Fruit fly (Drosophila melanogaster) whole organism, prepupa: ENCODE data around the gene CG14646.

Source experiments
- CG6792 ChIP-seq: fragments of 200-800 bp; sonication (Bioruptor generic); optimal IDR thresholded peaks from 3 replicates; lab custom pipeline; 2016; ENCODE audit warnings: missing biosample characterization, missing genetic modification characterization
- CG6808 ChIP-seq: fragments of 200-800 bp; sonication (Bioruptor generic); optimal IDR thresholded peaks from 3 replicates; lab custom pipeline; 2017; ENCODE audit warnings: missing biosample characterization, missing genetic modification characterization, mild to moderate bottlenecking, moderate library complexity, missing genetic modification reagents
- CG6854 ChIP-seq: fragments of 200-800 bp; sonication (Bioruptor generic); optimal IDR thresholded peaks from 2 replicates; lab custom pipeline; 2017; ENCODE audit warnings: missing biosample characterization, mild to moderate bottlenecking, missing genetic modification characterization
- CG7368 ChIP-seq: fragments of 200-800 bp; sonication (Bioruptor generic); optimal IDR thresholded peaks from 3 replicates; lab custom pipeline; 2016; ENCODE audit warnings: missing biosample characterization, missing genetic modification characterization
- Ets96B ChIP-seq: fragments of 200-800 bp; optimal IDR thresholded peaks from 2 replicates; lab custom pipeline; 2019; ENCODE audit warnings: missing biosample characterization, mild to moderate bottlenecking, missing genetic modification characterization, moderate library complexity
- Hr38 ChIP-seq: sonication (Bioruptor generic); optimal IDR thresholded peaks from 2 replicates; lab custom pipeline; 2016; ENCODE audit warnings: missing biosample characterization, missing genetic modification characterization
- Hr39 ChIP-seq: fragments of 200-800 bp; sonication (Bioruptor generic); optimal IDR thresholded peaks from 2 replicates; lab custom pipeline; 2016; ENCODE audit warnings: missing biosample characterization, missing genetic modification characterization
- topi ChIP-seq: fragments of 200-800 bp; sonication (Bioruptor generic); optimal IDR thresholded peaks from 3 replicates; lab custom pipeline; 2016; ENCODE audit warnings: missing biosample characterization, missing genetic modification characterization

DNA sequence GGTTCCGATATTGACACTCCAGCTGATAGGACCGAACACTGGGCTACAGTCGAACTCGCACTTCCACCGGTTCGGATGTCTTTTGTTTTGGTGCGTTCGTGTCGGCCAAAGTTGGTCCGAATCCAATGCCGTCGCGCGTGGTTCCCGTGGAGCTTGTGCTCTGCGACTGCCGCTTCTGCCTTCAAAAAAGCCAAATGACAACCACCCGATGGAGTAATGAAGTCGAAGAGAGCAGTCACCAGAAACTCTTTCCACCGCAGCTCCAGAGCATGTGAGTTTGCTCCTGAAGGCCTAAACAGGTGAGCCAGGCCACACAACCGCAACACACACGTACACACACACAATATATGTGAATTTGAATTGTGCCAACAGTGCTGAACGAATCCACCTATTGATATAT, 4.0 kb downstream of the CG14646 start, which contains the start of gene CG34112:
- TF ChIP-seq CG6808 (GFP tag; lab: Kevin White, UChicago): no peak
- TF ChIP-seq CG6854 (GFP tag; lab: Kevin White, UChicago): peak; percentile 47
- no peak for TF ChIP-seq Hr39 (GFP tag; lab: Kevin White, UChicago)
- no peak for TF ChIP-seq Hr38 (GFP tag; lab: Kevin White, UChicago)
- no peak for TF ChIP-seq CG6792 (GFP tag; lab: Kevin White, UChicago)
- no peak for TF ChIP-seq Ets96B
- TF ChIP-seq CG7368 (GFP tag; lab: Kevin White, UChicago): no peak
- no peak for TF ChIP-seq topi (GFP tag; lab: Kevin White, UChicago)
